Worm (Caenorhabditis elegans): ENCODE data around the gene hrde-1.

DNA sequence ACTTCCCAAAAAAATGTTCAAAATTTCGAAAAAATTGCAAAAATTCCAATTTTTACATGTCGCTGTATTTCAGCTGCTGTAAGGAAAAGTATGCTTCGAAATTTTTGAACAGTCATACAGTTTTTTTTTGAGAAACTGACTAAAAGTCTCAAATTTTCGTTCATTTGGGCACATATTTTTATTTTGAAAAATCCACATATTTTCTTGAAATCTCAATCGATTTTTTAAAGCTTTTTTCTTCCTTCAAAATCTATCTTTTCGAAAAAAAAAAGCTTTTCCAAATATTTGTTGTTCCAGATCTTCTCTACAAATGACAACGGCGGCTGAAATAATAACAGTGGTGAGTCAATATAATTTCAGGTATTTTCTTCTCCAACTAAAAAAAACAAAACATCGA, 21.0 kb upstream of the hrde-1 start, which contains the start of gene asd-1:
- no peak for TF ChIP-seq ets-7 (tag; optimal IDR thresholded peaks at IDR 0.05)
- TF ChIP-seq flt-1 (GFP tag; IDR thresholded peaks at IDR 0.05) = no peak
- no peak for TF ChIP-seq ama-1 (optimal IDR thresholded peaks at IDR 0.05)
- TF ChIP-seq tbx-11 (GFP tag; IDR thresholded peaks at IDR 0.05) = no peak
- no peak for TF ChIP-seq hnd-1 (tag; optimal IDR thresholded peaks at IDR 0.05)
- no peak for TF ChIP-seq sea-1 (GFP tag; conservative IDR thresholded peaks at IDR 0.05)
- TF ChIP-seq B0310.2 (tag; optimal IDR thresholded peaks at IDR 0.05) = no peak
- no peak for TF ChIP-seq F13C5.2 (tag; optimal IDR thresholded peaks at IDR 0.05)
- no peak for TF ChIP-seq tra-4 (tag; optimal IDR thresholded peaks at IDR 0.05)
- TF ChIP-seq hmg-4 (GFP tag; optimal IDR thresholded peaks at IDR 0.05) = no peak
